Worm (Caenorhabditis elegans) whole organism, young adult: ENCODE data around the gene F54C8.7.

Experiments
- B0019.2 ChIP-seq: fragments of 200-800 bp; sonication (Bioruptor generic); conservative IDR thresholded peaks from 2 replicates; pipeline ENCODE4 v1.3.6; 2022; ENCODE audit warnings: missing genetic modification reagents, missing genetic modification characterization, missing compliant biosample characterization
- B0035.1 ChIP-seq: sonication (generic microtip); optimal IDR thresholded peaks from 2 replicates; lab custom pipeline; 2016; ENCODE audit warnings: missing genetic modification characterization, mild to moderate bottlenecking, missing compliant biosample characterization, missing genotype, missing genetic modification reagents
- B0261.1 ChIP-seq: sonication (generic microtip); optimal IDR thresholded peaks from 2 replicates; lab custom pipeline; 2016; ENCODE audit warnings: mild to moderate bottlenecking, missing genetic modification characterization, moderate library complexity, missing compliant biosample characterization
- D2030.7 ChIP-seq: fragments of 200-800 bp; sonication (Bioruptor generic); IDR thresholded peaks from 2 replicates; pipeline ENCODE4 v1.3.6; 2022; ENCODE audit warnings: missing genetic modification reagents, missing genetic modification characterization, missing compliant biosample characterization
- F33H1.4 ChIP-seq: fragments of 200-800 bp; sonication (Bioruptor generic); IDR thresholded peaks from 2 replicates; pipeline ENCODE4 v1.3.6; 2022; ENCODE audit warnings: missing genetic modification reagents, missing genetic modification characterization, missing compliant biosample characterization
- F55B11.4 ChIP-seq: sonication (generic microtip); optimal IDR thresholded peaks from 2 replicates; lab custom pipeline; 2016; ENCODE audit warnings: missing compliant biosample characterization, missing genetic modification characterization, borderline replicate concordance; ENCODE audit not compliant: insufficient read depth
- F57C9.4 ChIP-seq: sonication (generic microtip); optimal IDR thresholded peaks from 2 replicates; lab custom pipeline; 2017; ENCODE audit warnings: mild to moderate bottlenecking, missing genetic modification characterization, missing compliant biosample characterization
- Y56A3A.18 ChIP-seq: fragments of 200-800 bp; sonication (Bioruptor generic); IDR thresholded peaks from 2 replicates; pipeline ENCODE4 v1.3.6; 2022; ENCODE audit warnings: missing genetic modification reagents, missing genetic modification characterization, missing compliant biosample characterization
- Y67H2A.10 ChIP-seq: fragments of 200-800 bp; sonication (Bioruptor generic); conservative IDR thresholded peaks from 2 replicates; pipeline ENCODE4 v1.3.6; 2022; ENCODE audit warnings: missing genetic modification reagents, missing genetic modification characterization, missing compliant biosample characterization
- akir-1 ChIP-seq: fragments of 200-800 bp; sonication (Bioruptor generic); optimal IDR thresholded peaks from 2 replicates; lab custom pipeline; 2018; ENCODE audit warnings: mild to moderate bottlenecking, missing genetic modification characterization, moderate library complexity, missing compliant biosample characterization
- ama-1 ChIP-seq, 3 experiments: fragments of 150-350 bp in 1 of 3; sonication (generic microtip) in 2 of 3; optimal IDR thresholded peaks; 2 replicates each; lab custom pipeline; 2014 to 2018; ENCODE audit warnings: missing biosample characterization in 2 of 3, missing genetic modification characterization in 2 of 3, missing genetic modification reagents in 2 of 3
- atf-7 ChIP-seq: sonication (generic microtip); optimal IDR thresholded peaks from 2 replicates; lab custom pipeline; 2017; ENCODE audit warnings: mild to moderate bottlenecking, missing genetic modification characterization, missing compliant biosample characterization
- attf-3 ChIP-seq: fragments of 200-800 bp; sonication (Bioruptor generic); conservative IDR thresholded peaks from 2 replicates; pipeline ENCODE4 v1.3.6; 2022; ENCODE audit warnings: missing genetic modification reagents, missing genetic modification characterization, missing compliant biosample characterization
- attf-6 ChIP-seq: fragments of 200-800 bp; sonication (Bioruptor generic); IDR thresholded peaks from 2 replicates; pipeline ENCODE4 v1.3.6; 2022; ENCODE audit warnings: missing genetic modification reagents, missing genetic modification characterization, missing compliant biosample characterization
- bed-2 ChIP-seq: fragments of 200-800 bp; sonication (Bioruptor generic); IDR thresholded peaks from 2 replicates; pipeline ENCODE4 v1.3.6; 2022; ENCODE audit warnings: missing genetic modification reagents, missing genetic modification characterization, missing compliant biosample characterization
- cebp-1 ChIP-seq, 2 experiments: fragments of 200-800 bp in 1 of 2; sonication (Bioruptor generic) in 1 of 2; sonication (generic microtip) in 1 of 2; IDR thresholded peaks in 1 of 2; optimal IDR thresholded peaks in 1 of 2; 2 replicates each; pipeline versions ENCODE4 v1.3.6 to Lab custom; 2017 to 2022; ENCODE audit warnings: missing compliant biosample characterization in 2 of 2, missing genetic modification characterization in 2 of 2, mild to moderate bottlenecking in 1 of 2, missing genetic modification reagents in 1 of 2, moderate library complexity in 1 of 2
- cebp-2 ChIP-seq: fragments of 200-800 bp; sonication (Bioruptor generic); IDR thresholded peaks from 2 replicates; pipeline ENCODE4 v1.3.6; 2022; ENCODE audit warnings: missing genetic modification characterization, missing compliant biosample characterization
- ceh-40 ChIP-seq: fragments of 200-800 bp; sonication (Bioruptor generic); IDR thresholded peaks from 2 replicates; pipeline ENCODE4 v1.3.6; 2022; ENCODE audit warnings: missing genetic modification characterization, missing compliant biosample characterization
- die-1 ChIP-seq: sonication (generic microtip); optimal IDR thresholded peaks from 2 replicates; lab custom pipeline; 2016; ENCODE audit warnings: missing genotype, mild to moderate bottlenecking, missing genetic modification characterization, missing compliant biosample characterization
- dpl-1 ChIP-seq: fragments of 150-350 bp; optimal IDR thresholded peaks from 2 replicates; lab custom pipeline; 2014; ENCODE audit warnings: missing biosample characterization, missing genetic modification reagents, missing genetic modification characterization
- egrh-3 ChIP-seq: fragments of 200-800 bp; sonication (Bioruptor generic); IDR thresholded peaks from 2 replicates; pipeline ENCODE4 v1.3.6; 2022; ENCODE audit warnings: missing genetic modification reagents, missing genetic modification characterization, missing compliant biosample characterization
- gei-17 ChIP-seq: fragments of 200-800 bp; sonication (Bioruptor generic); optimal IDR thresholded peaks from 2 replicates; lab custom pipeline; 2018; ENCODE audit warnings: mild to moderate bottlenecking, missing genetic modification characterization, missing compliant biosample characterization
- hlh-26 ChIP-seq: fragments of 200-800 bp; sonication (Bioruptor generic); conservative IDR thresholded peaks from 2 replicates; pipeline ENCODE4 v1.3.6; 2022; ENCODE audit warnings: missing genetic modification reagents, missing genetic modification characterization, missing compliant biosample characterization
- hsf-1 ChIP-seq: fragments of 200-800 bp; sonication (Bioruptor generic); IDR thresholded peaks from 2 replicates; pipeline ENCODE4 v1.3.6; 2022; ENCODE audit warnings: missing genetic modification reagents, missing genetic modification characterization, missing compliant biosample characterization
- let-607 ChIP-seq, 2 experiments: fragments of 200-800 bp in 1 of 2; sonication (Bioruptor generic) in 1 of 2; sonication (generic microtip) in 1 of 2; optimal IDR thresholded peaks; 2 replicates each; lab custom pipeline; 2016 to 2018; ENCODE audit warnings: mild to moderate bottlenecking in 2 of 2, missing compliant biosample characterization in 2 of 2, missing genetic modification characterization in 2 of 2, moderate library complexity in 2 of 2, missing genotype in 1 of 2
- lin-26 ChIP-seq: fragments of 200-800 bp; sonication (Bioruptor generic); IDR thresholded peaks from 2 replicates; pipeline ENCODE4 v1.3.6; 2022; ENCODE audit warnings: missing genetic modification reagents, missing genetic modification characterization, missing compliant biosample characterization
- lsl-1 ChIP-seq: fragments of 200-800 bp; sonication (Bioruptor generic); optimal IDR thresholded peaks from 2 replicates; lab custom pipeline; 2018; ENCODE audit warnings: mild to moderate bottlenecking, missing genetic modification characterization, moderate library complexity, missing compliant biosample characterization
- lsy-27 ChIP-seq: sonication (generic microtip); optimal IDR thresholded peaks from 2 replicates; lab custom pipeline; 2017; ENCODE audit warnings: missing genetic modification characterization, mild to moderate bottlenecking, missing compliant biosample characterization, antibody characterized with exemption, missing genotype, borderline replicate concordance; ENCODE audit not compliant: insufficient read depth
- madf-8 ChIP-seq: fragments of 200-800 bp; sonication (Bioruptor generic); conservative IDR thresholded peaks from 2 replicates; pipeline ENCODE4 v1.3.6; 2022; ENCODE audit warnings: missing genetic modification reagents, missing genetic modification characterization, missing compliant biosample characterization
- mcd-1 ChIP-seq: fragments of 200-800 bp; sonication (Bioruptor generic); IDR thresholded peaks from 2 replicates; pipeline ENCODE4 v1.3.6; 2022; ENCODE audit warnings: missing genetic modification reagents, missing genetic modification characterization, missing compliant biosample characterization
- nfyb-1 ChIP-seq: fragments of 200-800 bp; sonication (Bioruptor generic); IDR thresholded peaks from 2 replicates; pipeline ENCODE4 v1.3.6; 2022; ENCODE audit warnings: missing genetic modification reagents, missing genetic modification characterization, missing compliant biosample characterization
- nhr-179 ChIP-seq: sonication (generic microtip); optimal IDR thresholded peaks from 2 replicates; lab custom pipeline; 2016; ENCODE audit warnings: mild to moderate bottlenecking, missing genetic modification characterization, missing compliant biosample characterization
- rcor-1 ChIP-seq: fragments of 200-800 bp; sonication (Bioruptor generic); IDR thresholded peaks from 2 replicates; pipeline ENCODE4 v1.3.6; 2022; ENCODE audit warnings: missing genetic modification reagents, missing genetic modification characterization, missing compliant biosample characterization
- rec-8 ChIP-seq, 2 experiments: sonication (generic microtip); optimal IDR thresholded peaks; 2 replicates each; lab custom pipeline; 2016; ENCODE audit warnings: mild to moderate bottlenecking in 2 of 2, missing genetic modification characterization in 2 of 2, missing genetic modification reagents in 2 of 2, missing genotype in 2 of 2, missing biosample characterization in 1 of 2, missing compliant biosample characterization in 1 of 2, moderate library complexity in 1 of 2
- repo-1 ChIP-seq: sonication (generic microtip); optimal IDR thresholded peaks from 2 replicates; lab custom pipeline; 2017; ENCODE audit warnings: mild to moderate bottlenecking, missing genetic modification characterization, missing compliant biosample characterization
- sdz-38 ChIP-seq: sonication (generic microtip); optimal IDR thresholded peaks from 2 replicates; lab custom pipeline; 2016; ENCODE audit warnings: missing genotype, missing genetic modification characterization, missing compliant biosample characterization
- snpc-3.4 ChIP-seq: sonication (generic microtip); optimal IDR thresholded peaks from 2 replicates; lab custom pipeline; 2017; ENCODE audit warnings: missing genetic modification characterization, mild to moderate bottlenecking, missing compliant biosample characterization, antibody characterized with exemption, moderate library complexity, missing genotype, missing genetic modification reagents
- snpc-4 ChIP-seq, 5 experiments: fragments of 150-350 bp in 1 of 5; sonication (generic microtip) in 4 of 5; optimal IDR thresholded peaks; 2 replicates each; lab custom pipeline; 2014 to 2018; ENCODE audit warnings: missing genetic modification characterization in 5 of 5, missing biosample characterization in 3 of 5, antibody characterized with exemption in 2 of 5, mild to moderate bottlenecking in 2 of 5, missing compliant biosample characterization in 2 of 5, missing genotype in 2 of 5, moderate library complexity in 2 of 5, missing genetic modification reagents in 1 of 5
- somi-1 ChIP-seq: fragments of 200-800 bp; sonication (Bioruptor generic); optimal IDR thresholded peaks from 2 replicates; lab custom pipeline; 2018; ENCODE audit warnings: mild to moderate bottlenecking, missing genetic modification characterization, missing compliant biosample characterization
- sptf-2 ChIP-seq: fragments of 200-800 bp; sonication (Bioruptor generic); optimal IDR thresholded peaks from 2 replicates; lab custom pipeline; 2018; ENCODE audit warnings: mild to moderate bottlenecking, missing genetic modification characterization, missing compliant biosample characterization
- tbx-9 ChIP-seq: sonication (generic microtip); optimal IDR thresholded peaks from 2 replicates; lab custom pipeline; 2016; ENCODE audit warnings: borderline replicate concordance, missing genetic modification characterization, inconsistent platforms, missing compliant biosample characterization
- tlf-1 ChIP-seq: fragments of 200-800 bp; sonication (Bioruptor generic); optimal IDR thresholded peaks from 2 replicates; lab custom pipeline; 2018; ENCODE audit warnings: mild to moderate bottlenecking, missing genetic modification characterization, missing compliant biosample characterization
- ztf-22 ChIP-seq: fragments of 200-800 bp; sonication (Bioruptor generic); optimal IDR thresholded peaks from 2 replicates; lab custom pipeline; 2018; ENCODE audit warnings: mild to moderate bottlenecking, missing genetic modification characterization, moderate library complexity, missing compliant biosample characterization
- ztf-28 ChIP-seq: fragments of 200-800 bp; sonication (Bioruptor generic); IDR thresholded peaks from 2 replicates; pipeline ENCODE4 v1.3.6; 2022; ENCODE audit warnings: missing genetic modification reagents, missing genetic modification characterization, missing compliant biosample characterization
- ztf-3 ChIP-seq: fragments of 200-800 bp; sonication (Bioruptor generic); optimal IDR thresholded peaks from 2 replicates; lab custom pipeline; 2018; ENCODE audit warnings: mild to moderate bottlenecking, missing genetic modification characterization, missing compliant biosample characterization
- ztf-6 ChIP-seq: fragments of 200-800 bp; sonication (Bioruptor generic); IDR thresholded peaks from 2 replicates; pipeline ENCODE4 v1.3.6; 2022; ENCODE audit warnings: missing genetic modification reagents, missing genetic modification characterization, missing compliant biosample characterization

Gene F54C8.7

ce11 chrIII:9433576-9434107 is 20.2 kb downstream of the F54C8.7 start, which contains the start of gene cpar-1 (continued):
- TF ChIP-seq cebp-1 (GFP tag; IDR thresholded peaks at IDR 0.05; lab: Robert Waterston, UW) (no peak), cebp-1 (tag; optimal IDR thresholded peaks at IDR 0.05; lab: Kevin White, UChicago) (no peak), somi-1 (GFP tag; lab: Kevin White, UChicago) (no peak), B0035.1 (tag; lab: Kevin White, UChicago) (no peak), Y67H2A.10 (GFP tag; lab: Robert Waterston, UW) (no peak), rcor-1 (GFP tag; lab: Robert Waterston, UW) (no peak), ama-1 (optimal IDR thresholded peaks at IDR 0.05; lab: Kevin White, UChicago) (no peak), ama-1 (GFP tag; optimal IDR thresholded peaks at IDR 0.05; lab: Kevin White, UChicago) (no peak), nhr-179 (tag; lab: Kevin White, UChicago) (no peak), egrh-3 (GFP tag; lab: Robert Waterston, UW) (no peak), D2030.7 (no peak; the same call in 1 of the 2 replicates), Y56A3A.18 (GFP tag; lab: Robert Waterston, UW) (no peak), hsf-1 (GFP tag; lab: Robert Waterston, UW) (peak; percentile 94), B0261.1 (tag; lab: Kevin White, UChicago) (no peak), F57C9.4 (tag; lab: Kevin White, UChicago) (no peak), ceh-40 (no peak), repo-1 (tag; lab: Kevin White, UChicago) (no peak), snpc-4 (GFP tag; optimal IDR thresholded peaks at IDR 0.05; lab: Kevin White, UChicago) (no peak), snpc-4 (tag; optimal IDR thresholded peaks at IDR 0.05; lab: Kevin White, UChicago) (no peak), ztf-6 (no peak), lin-26 (GFP tag; lab: Robert Waterston, UW) (no peak), lsl-1 (peak; percentile 80), die-1 (tag; lab: Kevin White, UChicago) (no peak), madf-8 (GFP tag; lab: Robert Waterston, UW) (peak; percentile 99), F55B11.4 (tag; lab: Kevin White, UChicago) (no peak), akir-1 (GFP tag; lab: Kevin White, UChicago) (no peak), ztf-28 (GFP tag; lab: Robert Waterston, UW) (no peak), snpc-3.4 (peak; percentile 77), F33H1.4 (GFP tag; lab: Robert Waterston, UW) (no peak; the same call in 1 of the 2 replicates), tbx-9 (tag; lab: Kevin White, UChicago) (no peak), atf-7 (tag; lab: Kevin White, UChicago) (no peak), sptf-2 (GFP tag; lab: Kevin White, UChicago) (no peak), nfyb-1 (GFP tag; lab: Robert Waterston, UW) (no peak), dpl-1 (GFP tag; lab: Kevin White, UChicago) (peak; percentile 61), tlf-1 (GFP tag; lab: Kevin White, UChicago) (peak; percentile 15), ztf-22 (GFP tag; lab: Kevin White, UChicago) (no peak), gei-17 (GFP tag; lab: Kevin White, UChicago) (no peak), B0019.2 (GFP tag; lab: Robert Waterston, UW) (no peak), ztf-3 (GFP tag; lab: Kevin White, UChicago) (no peak), hlh-26 (GFP tag; lab: Robert Waterston, UW) (no peak), sdz-38 (tag; lab: Kevin White, UChicago) (no peak), attf-6 (GFP tag; lab: Robert Waterston, UW) (no peak), lsy-27 (tag; lab: Kevin White, UChicago) (no peak), mcd-1 (GFP tag; lab: Robert Waterston, UW) (no peak; the same call in 1 of the 2 replicates), bed-2 (no peak), let-607 (tag; optimal IDR thresholded peaks at IDR 0.05; lab: Kevin White, UChicago) (no peak), rec-8 (tag; optimal IDR thresholded peaks at IDR 0.05; lab: Kevin White, UChicago) (no peak), cebp-2 (GFP tag; lab: Robert Waterston, UW) (no peak), attf-3 (GFP tag; lab: Robert Waterston, UW) (no peak)
